Worm (Caenorhabditis elegans) whole organism, mixed stage, embryonic: ENCODE results near the gene F13A7.7.
"Not testable (repeated sequence)": the region's sequence is repeated elsewhere in the genome, so short reads cannot be mapped to it uniquely, and the experiment has no call there.

ENCODE experiments used
- M03D4.4 ChIP-seq: sonication (generic microtip); optimal IDR thresholded peaks from 2 replicates; lab custom pipeline; 2017; ENCODE audit warnings: mild to moderate bottlenecking, missing genetic modification characterization, missing compliant biosample characterization
- blmp-1 ChIP-seq: fragments of 150-350 bp; optimal IDR thresholded peaks from 2 replicates; lab custom pipeline; 2014; ENCODE audit warnings: missing biosample characterization, missing genetic modification characterization
- ceh-39 ChIP-seq: fragments of 150-350 bp; optimal IDR thresholded peaks from 2 replicates; lab custom pipeline; 2014; ENCODE audit warnings: missing biosample characterization, missing genetic modification characterization
- ceh-43 ChIP-seq: fragments of 200-800 bp; sonication (Bioruptor generic); optimal IDR thresholded peaks from 2 replicates; lab custom pipeline; 2018; ENCODE audit warnings: mild to moderate bottlenecking, missing genetic modification characterization, moderate library complexity, missing compliant biosample characterization
- ceh-83 ChIP-seq: fragments of 200-800 bp; sonication (Bioruptor generic); optimal IDR thresholded peaks from 2 replicates; lab custom pipeline; 2018; ENCODE audit warnings: mild to moderate bottlenecking, missing genetic modification characterization, missing compliant biosample characterization
- ces-1 ChIP-seq: fragments of 150-350 bp; optimal IDR thresholded peaks from 2 replicates; lab custom pipeline; 2014; ENCODE audit warnings: missing biosample characterization, missing genetic modification reagents, missing genetic modification characterization
- cnd-1 ChIP-seq: fragments of 200-800 bp; sonication (Bioruptor generic); optimal IDR thresholded peaks from 2 replicates; lab custom pipeline; 2018; ENCODE audit warnings: mild to moderate bottlenecking, missing genetic modification characterization, missing compliant biosample characterization
- drap-1 ChIP-seq: fragments of 200-800 bp; sonication (Bioruptor generic); optimal IDR thresholded peaks from 3 replicates; lab custom pipeline; 2018; ENCODE audit warnings: mild to moderate bottlenecking, missing genetic modification characterization, missing compliant biosample characterization
- elt-1 ChIP-seq: sonication (generic microtip); optimal IDR thresholded peaks from 2 replicates; lab custom pipeline; 2017; ENCODE audit warnings: missing genetic modification characterization, mild to moderate bottlenecking, missing compliant biosample characterization, antibody characterized with exemption, moderate library complexity, borderline replicate concordance; ENCODE audit not compliant: insufficient read depth
- flh-1 ChIP-seq: fragments of 200-800 bp; sonication (Bioruptor generic); optimal IDR thresholded peaks from 2 replicates; lab custom pipeline; 2018; ENCODE audit warnings: mild to moderate bottlenecking, missing genetic modification characterization, moderate library complexity, missing compliant biosample characterization
- ham-2 ChIP-seq: fragments of 200-800 bp; sonication (Bioruptor generic); optimal IDR thresholded peaks from 2 replicates; lab custom pipeline; 2018; ENCODE audit warnings: mild to moderate bottlenecking, missing genetic modification characterization, missing compliant biosample characterization
- hlh-1 ChIP-seq: fragments of 150-350 bp; optimal IDR thresholded peaks from 2 replicates; lab custom pipeline; 2014; ENCODE audit warnings: missing biosample characterization, missing genetic modification reagents, missing genetic modification characterization
- lin-13 ChIP-seq: fragments of 150-350 bp; optimal IDR thresholded peaks from 2 replicates; lab custom pipeline; 2014; ENCODE audit warnings: missing biosample characterization, missing genetic modification characterization
- lin-32 ChIP-seq: fragments of 200-800 bp; sonication (Bioruptor generic); optimal IDR thresholded peaks from 2 replicates; lab custom pipeline; 2018; ENCODE audit warnings: mild to moderate bottlenecking, missing genetic modification characterization, missing compliant biosample characterization
- lsy-2 ChIP-seq: fragments of 150-350 bp; optimal IDR thresholded peaks from 2 replicates; lab custom pipeline; 2014; ENCODE audit warnings: missing biosample characterization, missing genetic modification characterization
- mab-5 ChIP-seq: fragments of 150-350 bp; optimal IDR thresholded peaks from 2 replicates; lab custom pipeline; 2014; ENCODE audit warnings: missing biosample characterization, missing genetic modification characterization
- mls-2 ChIP-seq: sonication (generic microtip); optimal IDR thresholded peaks from 2 replicates; lab custom pipeline; 2016; ENCODE audit warnings: mild to moderate bottlenecking, missing genetic modification characterization, moderate library complexity, missing compliant biosample characterization
- nhr-12 ChIP-seq: fragments of 150-350 bp; optimal IDR thresholded peaks from 2 replicates; lab custom pipeline; 2014; ENCODE audit warnings: missing biosample characterization, missing genetic modification characterization
- nhr-237 ChIP-seq: fragments of 150-350 bp; optimal IDR thresholded peaks from 2 replicates; lab custom pipeline; 2014; ENCODE audit warnings: missing biosample characterization, missing genetic modification characterization
- nhr-28 ChIP-seq: fragments of 150-350 bp; optimal IDR thresholded peaks from 2 replicates; lab custom pipeline; 2014; ENCODE audit warnings: missing biosample characterization, missing genetic modification characterization
- nhr-76 ChIP-seq: sonication (generic microtip); optimal IDR thresholded peaks from 2 replicates; lab custom pipeline; 2017; ENCODE audit warnings: missing biosample characterization, missing genetic modification characterization
- pha-4 ChIP-seq: fragments of 150-350 bp; optimal IDR thresholded peaks from 2 replicates; lab custom pipeline; 2018; ENCODE audit warnings: missing biosample characterization, missing genetic modification reagents, missing genetic modification characterization
- sem-2 ChIP-seq: fragments of 200-800 bp; sonication (Bioruptor generic); optimal IDR thresholded peaks from 2 replicates; lab custom pipeline; 2018; ENCODE audit warnings: mild to moderate bottlenecking, missing genetic modification characterization, missing compliant biosample characterization
- snpc-4 ChIP-seq: fragments of 150-350 bp; optimal IDR thresholded peaks from 2 replicates; lab custom pipeline; 2014; ENCODE audit warnings: missing biosample characterization, missing genetic modification characterization
- sptf-1 ChIP-seq: sonication (generic microtip); optimal IDR thresholded peaks from 2 replicates; lab custom pipeline; 2017; ENCODE audit warnings: mild to moderate bottlenecking, missing genetic modification characterization, moderate library complexity, missing compliant biosample characterization
- tbx-8 ChIP-seq: fragments of 200-800 bp; sonication (Bioruptor generic); optimal IDR thresholded peaks from 2 replicates; lab custom pipeline; 2018; ENCODE audit warnings: mild to moderate bottlenecking, missing genetic modification characterization, moderate library complexity, missing compliant biosample characterization
- unc-120 ChIP-seq: sonication (generic microtip); optimal IDR thresholded peaks from 2 replicates; lab custom pipeline; 2017; ENCODE audit warnings: missing genetic modification characterization, missing compliant biosample characterization; ENCODE audit not compliant: poor library complexity, severe bottlenecking
- unc-39 ChIP-seq: fragments of 150-350 bp; optimal IDR thresholded peaks from 2 replicates; lab custom pipeline; 2014; ENCODE audit warnings: missing biosample characterization, missing genetic modification characterization
- unc-62 ChIP-seq: fragments of 150-350 bp; optimal IDR thresholded peaks from 2 replicates; lab custom pipeline; 2014; ENCODE audit warnings: missing biosample characterization, missing genetic modification reagents, missing genetic modification characterization
- ztf-11 ChIP-seq: fragments of 150-350 bp; optimal IDR thresholded peaks from 2 replicates; lab custom pipeline; 2014; ENCODE audit warnings: missing biosample characterization, missing genetic modification characterization

Gene F13A7.7

ce11 chrV:16383729-16384128 is at the start of gene F13A7.7:
TSS of gene F13A7.7 (minus strand) at chrV:16383829.
- TF ChIP-seq pha-4 (tag; lab: Kevin White, UChicago); nhr-76 (tag; lab: Kevin White, UChicago); ceh-39: not testable (repeated sequence)

- no peak for TF ChIP-seq ceh-43 (GFP tag; lab: Kevin White, UChicago)
- no peak for TF ChIP-seq ceh-83 (GFP tag; lab: Kevin White, UChicago)
- no peak for TF ChIP-seq lsy-2 (tag; lab: Kevin White, UChicago)
Observed at ce11 chrV:16429940-16430339, 46.3 kb upstream of the F13A7.7 start, which contains the start of gene str-73. TSS of gene str-73 (plus strand) at chrV:16430240.

DNA sequence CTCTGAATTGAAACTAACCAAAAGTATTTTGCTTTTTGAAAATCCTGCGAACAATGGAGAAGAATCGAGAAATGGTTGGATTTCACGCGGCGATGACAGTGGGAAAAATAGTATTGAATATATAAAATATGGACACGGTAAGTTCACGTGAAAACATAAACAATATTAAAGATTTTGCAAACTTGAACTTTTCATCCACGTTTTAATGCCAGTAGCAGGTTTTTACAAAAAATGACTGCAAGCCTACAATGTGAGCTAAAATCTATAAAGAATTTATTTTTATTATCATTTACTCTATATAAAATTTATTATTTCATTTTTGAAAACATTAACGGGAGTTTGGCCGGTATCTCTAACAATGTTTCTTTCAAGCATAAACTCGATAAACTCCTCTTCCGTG is 45.9 kb upstream of the F13A7.7 start, which contains the start of gene F26D2.10:
TSS of gene F26D2.10 (minus strand) at position 101 of the 400 bp plus-strand sequence.
- no peak for TF ChIP-seq ceh-43 (GFP tag; lab: Kevin White, UChicago)
- no peak for TF ChIP-seq nhr-12 (tag; lab: Kevin White, UChicago)
- TF ChIP-seq ztf-11 (tag; lab: Kevin White, UChicago) = no peak
- no peak for TF ChIP-seq mls-2 (tag; lab: Kevin White, UChicago)
- TF ChIP-seq unc-39 (tag; lab: Kevin White, UChicago) = no peak
- TF ChIP-seq nhr-76 (tag; lab: Kevin White, UChicago) = no peak
- TF ChIP-seq pha-4 (tag; lab: Kevin White, UChicago) = no peak
- TF ChIP-seq mab-5 (tag; lab: Kevin White, UChicago) = no peak
- no peak for TF ChIP-seq unc-120 (tag; lab: Kevin White, UChicago)
- TF ChIP-seq flh-1 = no peak

DNA sequence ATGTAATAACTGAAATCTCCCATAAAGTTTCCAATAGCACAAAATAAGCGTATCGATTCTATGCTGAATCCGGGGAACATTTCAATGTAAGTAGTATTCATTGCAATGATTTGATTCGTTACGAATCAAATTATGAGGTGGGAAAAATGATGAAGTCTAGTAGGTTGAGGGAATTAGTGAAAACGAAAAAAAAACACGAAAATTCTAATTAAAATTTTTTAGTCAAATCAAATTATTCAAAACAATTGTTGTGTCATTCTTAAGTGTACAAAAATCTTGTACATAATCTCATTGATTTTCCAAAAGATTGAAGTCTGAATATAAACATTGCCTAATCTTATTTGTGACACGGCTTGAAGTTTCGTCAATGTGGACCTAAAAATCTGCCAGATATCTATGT is 40.8 kb upstream of the F13A7.7 start, which contains the start of gene srw-29:
TSS of gene srw-29 (minus strand) at position 101 of the 400 bp plus-strand sequence.
- TF ChIP-seq cnd-1 (tag; lab: Kevin White, UChicago) = no peak
- TF ChIP-seq nhr-28 (tag; lab: Kevin White, UChicago) = no peak
- TF ChIP-seq flh-1 = no peak
- no peak for TF ChIP-seq unc-39 (tag; lab: Kevin White, UChicago)
- no peak for TF ChIP-seq lsy-2 (tag; lab: Kevin White, UChicago)
- no peak for TF ChIP-seq ceh-43 (GFP tag; lab: Kevin White, UChicago)
- no peak for TF ChIP-seq drap-1 (GFP tag; lab: Kevin White, UChicago)
- no peak for TF ChIP-seq unc-62
- no peak for TF ChIP-seq ces-1 (GFP tag; lab: Kevin White, UChicago)
- no peak for TF ChIP-seq blmp-1 (tag; lab: Kevin White, UChicago)

DNA sequence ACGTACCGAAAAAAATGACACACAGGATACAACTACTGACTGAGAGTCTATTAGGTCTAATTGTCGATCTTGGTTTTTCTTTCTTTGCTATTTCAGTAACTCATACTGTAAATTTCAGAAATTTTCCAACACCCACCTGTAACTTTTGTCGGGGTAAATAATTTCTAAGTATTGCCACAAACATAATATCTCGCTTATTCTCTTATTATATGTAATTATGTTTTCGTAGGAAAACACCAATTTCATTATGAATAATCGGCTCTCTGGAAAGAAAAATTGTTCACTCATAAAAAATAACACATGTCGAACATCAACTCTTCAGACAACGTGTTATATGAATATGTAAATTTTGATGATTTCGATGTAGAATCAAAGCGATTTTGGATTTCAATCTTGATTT is 37.1 kb upstream of the F13A7.7 start, which contains the start of gene srw-48:
TSS of gene srw-48 (plus strand) at position 301 of the 400 bp plus-strand sequence.
- TF ChIP-seq flh-1 (no peak), hlh-1 (tag; lab: Kevin White, UChicago) (no peak), lin-32 (no peak), lsy-2 (tag; lab: Kevin White, UChicago) (no peak), ztf-11 (tag; lab: Kevin White, UChicago) (no peak), nhr-237 (tag; lab: Kevin White, UChicago) (no peak), elt-1 (tag; lab: Kevin White, UChicago) (no peak), drap-1 (GFP tag; lab: Kevin White, UChicago) (no peak), snpc-4 (tag; lab: Kevin White, UChicago) (no peak), M03D4.4 (no peak), ham-2 (GFP tag; lab: Kevin White, UChicago) (no peak), sem-2 (no peak), blmp-1 (tag; lab: Kevin White, UChicago) (no peak)

- TF ChIP-seq mab-5 (tag; lab: Kevin White, UChicago) = no peak
Observed at ce11 chrV:16419769-16420168, 36.1 kb upstream of the F13A7.7 start, which contains the start of gene F26D2.16. TSS of gene F26D2.16 (minus strand) at chrV:16419869.

ce11 chrV:16417014-16417413 is 33.4 kb upstream of the F13A7.7 start, which contains the start of gene str-55:
TSS of gene str-55 (minus strand) at chrV:16417114.
- TF ChIP-seq lin-13 (tag; lab: Kevin White, UChicago) = no peak
- TF ChIP-seq sptf-1 (tag; lab: Kevin White, UChicago) = no peak
- TF ChIP-seq ceh-39 = no peak
- TF ChIP-seq lsy-2 (tag; lab: Kevin White, UChicago) = no peak
- TF ChIP-seq unc-39 (tag; lab: Kevin White, UChicago) = no peak
- no peak for TF ChIP-seq mab-5 (tag; lab: Kevin White, UChicago)
- TF ChIP-seq unc-62 = no peak
- no peak for TF ChIP-seq tbx-8
- TF ChIP-seq cnd-1 (tag; lab: Kevin White, UChicago) = no peak
